Fruit fly (Drosophila melanogaster): ENCODE measurements around the gene CG33342.

DNA sequence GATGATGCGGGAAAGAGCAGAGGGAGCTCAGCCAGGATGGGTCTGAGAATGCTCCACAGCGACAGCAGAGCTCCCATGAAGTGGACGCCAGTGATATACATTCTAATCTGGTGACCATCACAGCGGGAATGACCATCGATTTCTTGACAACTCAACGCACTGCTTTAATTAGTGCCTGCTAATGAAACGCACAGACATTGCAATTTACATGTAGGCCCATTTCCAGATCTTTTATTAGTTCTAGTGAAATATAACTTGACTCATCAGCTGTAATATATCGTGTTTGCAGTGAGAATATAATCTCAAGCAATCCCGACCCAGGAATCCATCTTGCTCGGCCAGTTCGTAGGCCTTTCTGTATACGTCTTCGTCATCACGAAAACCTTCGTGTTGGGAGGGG is 9.5 kb upstream of the CG33342 start, which contains the start of gene CG42811:
- TF ChIP-seq Mnt (GFP tag; optimal IDR thresholded peaks at IDR 0.05) (no peak), CG33017 (tag; optimal IDR thresholded peaks at IDR 0.05) (no peak), kay (GFP tag; ENCODE audit: borderline replicate concordance) (no peak), CG11617 (GFP tag; optimal IDR thresholded peaks at IDR 0.05) (no peak), cnc (optimal IDR thresholded peaks at IDR 0.05) (no peak), CG12768 (GFP tag; optimal IDR thresholded peaks at IDR 0.05) (no peak), bab1 (GFP tag; optimal IDR thresholded peaks at IDR 0.05) (no peak)
